Worm (Caenorhabditis elegans) whole organism, young adult: ENCODE data around the gene gap-1.

Source experiments
- F52B5.7 ChIP-seq: sonication (generic microtip); optimal IDR thresholded peaks from 2 replicates; lab custom pipeline; 2016; ENCODE audit warnings: mild to moderate bottlenecking, missing genetic modification characterization, missing compliant biosample characterization
- K11D2.4 ChIP-seq: fragments of 200-800 bp; sonication (Bioruptor generic); IDR thresholded peaks from 2 replicates; pipeline ENCODE4 v1.3.6; 2022; ENCODE audit warnings: missing genetic modification reagents, missing genetic modification characterization, missing compliant biosample characterization
- K12H6.12 ChIP-seq: fragments of 200-800 bp; sonication (Bioruptor generic); optimal IDR thresholded peaks from 2 replicates; lab custom pipeline; 2018; ENCODE audit warnings: mild to moderate bottlenecking, missing genetic modification characterization, missing compliant biosample characterization
- Y67H2A.10 ChIP-seq: fragments of 200-800 bp; sonication (Bioruptor generic); conservative IDR thresholded peaks from 2 replicates; pipeline ENCODE4 v1.3.6; 2022; ENCODE audit warnings: missing genetic modification reagents, missing genetic modification characterization, missing compliant biosample characterization
- bed-1 ChIP-seq: fragments of 200-800 bp; sonication (Bioruptor generic); IDR thresholded peaks from 2 replicates; pipeline ENCODE4 v1.3.6; 2022; ENCODE audit warnings: missing genetic modification reagents, missing genetic modification characterization, missing compliant biosample characterization
- ceh-58 ChIP-seq: fragments of 200-800 bp; sonication (Bioruptor generic); IDR thresholded peaks from 2 replicates; pipeline ENCODE4 v1.3.6; 2022; ENCODE audit warnings: missing genetic modification characterization, missing compliant biosample characterization
- die-1 ChIP-seq: sonication (generic microtip); optimal IDR thresholded peaks from 2 replicates; lab custom pipeline; 2016; ENCODE audit warnings: missing genotype, mild to moderate bottlenecking, missing genetic modification characterization, missing compliant biosample characterization
- dpl-1 ChIP-seq: fragments of 150-350 bp; optimal IDR thresholded peaks from 2 replicates; lab custom pipeline; 2014; ENCODE audit warnings: missing biosample characterization, missing genetic modification reagents, missing genetic modification characterization
- nfya-1 ChIP-seq: sonication (generic microtip); optimal IDR thresholded peaks from 2 replicates; lab custom pipeline; 2017; ENCODE audit warnings: antibody characterized with exemption, missing compliant biosample characterization, missing genetic modification characterization, borderline replicate concordance; ENCODE audit not compliant: insufficient read depth
- unc-62 ChIP-seq: fragments of 150-350 bp; optimal IDR thresholded peaks from 2 replicates; lab custom pipeline; 2014; ENCODE audit warnings: missing biosample characterization, missing genetic modification reagents, missing genetic modification characterization
- zim-3 ChIP-seq: sonication (generic microtip); optimal IDR thresholded peaks from 2 replicates; lab custom pipeline; 2017; ENCODE audit warnings: mild to moderate bottlenecking, missing genetic modification characterization, moderate library complexity, missing compliant biosample characterization
- ztf-6 ChIP-seq: fragments of 200-800 bp; sonication (Bioruptor generic); IDR thresholded peaks from 2 replicates; pipeline ENCODE4 v1.3.6; 2022; ENCODE audit warnings: missing genetic modification reagents, missing genetic modification characterization, missing compliant biosample characterization

DNA sequence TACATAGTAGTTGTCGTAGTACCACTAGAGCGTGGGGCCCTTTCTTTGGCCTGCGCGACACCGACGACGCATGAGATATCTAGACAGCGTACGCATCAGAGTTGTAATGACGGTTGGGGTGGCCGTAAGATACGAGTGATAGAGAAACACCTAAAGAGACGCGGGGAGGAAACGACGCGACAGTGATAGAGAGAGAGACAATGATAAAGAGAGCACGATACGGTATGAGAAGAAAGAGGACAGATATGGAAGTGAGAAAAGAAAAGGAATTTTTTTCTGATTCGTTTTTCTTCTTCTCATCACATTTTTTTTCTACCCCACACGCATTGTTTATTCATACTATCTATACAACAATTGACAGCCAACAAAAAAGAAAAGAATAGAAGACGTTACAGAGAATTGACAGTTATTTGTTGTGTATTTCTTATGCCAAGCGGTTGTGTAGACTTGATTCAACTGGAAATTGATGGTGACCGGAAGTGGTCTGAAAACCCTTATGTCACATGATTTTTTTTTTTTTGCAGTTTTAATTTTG, 13.8 kb upstream of the gap-1 start:
- no peak for TF ChIP-seq K11D2.4
- TF ChIP-seq K12H6.12 (tag; lab: Kevin White, UChicago), result no peak
- no peak for TF ChIP-seq unc-62 (GFP tag; lab: Kevin White, UChicago)
- TF ChIP-seq dpl-1 (GFP tag; lab: Kevin White, UChicago), result no peak
- TF ChIP-seq die-1 (tag; lab: Kevin White, UChicago), result no peak
- TF ChIP-seq zim-3 (tag; lab: Kevin White, UChicago), result no peak
- no peak for TF ChIP-seq F52B5.7 (tag; lab: Kevin White, UChicago)
- no peak for TF ChIP-seq ztf-6 (GFP tag; lab: Robert Waterston, UW)
- no peak for TF ChIP-seq bed-1 (GFP tag; lab: Robert Waterston, UW)
- no peak for TF ChIP-seq nfya-1
- TF ChIP-seq Y67H2A.10 (GFP tag; lab: Robert Waterston, UW), result no peak
- no peak for TF ChIP-seq ceh-58 (GFP tag; lab: Robert Waterston, UW)
